Fruit fly (Drosophila melanogaster) whole organism, prepupa: Measurements from ENCODE around the gene CG15330.
A peak's percentile ranks its signal among the peaks of the same experiment; 100 is the strongest.

Experiments used
- CG10631 ChIP-seq: fragments of 200-800 bp; sonication (Bioruptor generic); optimal IDR thresholded peaks from 2 replicates; lab custom pipeline; 2016; ENCODE audit warnings: missing biosample characterization, missing genetic modification characterization
- CG10669 ChIP-seq: fragments of 200-800 bp; sonication (Bioruptor generic); optimal IDR thresholded peaks from 3 replicates; lab custom pipeline; 2018; ENCODE audit warnings: missing biosample characterization, mild to moderate bottlenecking, missing genetic modification characterization, moderate library complexity
- CG11294 ChIP-seq: fragments of 200-800 bp; sonication (Bioruptor generic); IDR thresholded peaks from 2 replicates; pipeline ENCODE4 v1.3.6; 2022; ENCODE audit warnings: missing biosample characterization, missing genetic modification characterization
- CG15336 ChIP-seq: fragments of 200-800 bp; sonication (Bioruptor generic); IDR thresholded peaks from 2 replicates; pipeline ENCODE4 v1.3.6; 2022; ENCODE audit warnings: missing biosample characterization, missing genetic modification characterization
- CG1621 ChIP-seq: fragments of 200-800 bp; sonication (Bioruptor generic); optimal IDR thresholded peaks from 3 replicates; lab custom pipeline; 2018; ENCODE audit warnings: missing biosample characterization, mild to moderate bottlenecking, missing genetic modification characterization
- CG3032 ChIP-seq: fragments of 200-800 bp; optimal IDR thresholded peaks from 2 replicates; lab custom pipeline; 2019; ENCODE audit warnings: missing biosample characterization, mild to moderate bottlenecking, missing genetic modification characterization, moderate library complexity
- CG31627 ChIP-seq: fragments of 200-800 bp; sonication (Bioruptor generic); optimal IDR thresholded peaks from 3 replicates; lab custom pipeline; 2016; ENCODE audit warnings: missing biosample characterization, missing genetic modification characterization
- CG32006 ChIP-seq: fragments of 200-800 bp; sonication (Bioruptor generic); optimal IDR thresholded peaks from 3 replicates; lab custom pipeline; 2017; ENCODE audit warnings: missing biosample characterization, mild to moderate bottlenecking, missing genetic modification characterization
- CG3919 ChIP-seq: fragments of 200-800 bp; sonication (Bioruptor generic); optimal IDR thresholded peaks from 3 replicates; lab custom pipeline; 2016; ENCODE audit warnings: missing biosample characterization, missing genetic modification characterization
- CG6163 ChIP-seq: fragments of 200-800 bp; sonication (Bioruptor generic); IDR thresholded peaks from 3 replicates; pipeline ENCODE4 v1.3.6; 2022; ENCODE audit warnings: missing biosample characterization, missing genetic modification characterization
- CG6276 ChIP-seq: fragments of 200-800 bp; sonication (Bioruptor generic); optimal IDR thresholded peaks from 2 replicates; lab custom pipeline; 2017; ENCODE audit warnings: missing biosample characterization, mild to moderate bottlenecking, missing genetic modification characterization
- CG6792 ChIP-seq: fragments of 200-800 bp; sonication (Bioruptor generic); optimal IDR thresholded peaks from 3 replicates; lab custom pipeline; 2016; ENCODE audit warnings: missing biosample characterization, missing genetic modification characterization
- CG6808 ChIP-seq: fragments of 200-800 bp; sonication (Bioruptor generic); optimal IDR thresholded peaks from 3 replicates; lab custom pipeline; 2017; ENCODE audit warnings: missing biosample characterization, missing genetic modification characterization, mild to moderate bottlenecking, moderate library complexity, missing genetic modification reagents
- CG8119 ChIP-seq: fragments of 200-800 bp; sonication (Bioruptor generic); IDR thresholded peaks from 3 replicates; pipeline ENCODE4 v1.3.6; 2022; ENCODE audit warnings: missing biosample characterization, missing genetic modification characterization
- CG8319 ChIP-seq: fragments of 200-800 bp; sonication (Bioruptor generic); optimal IDR thresholded peaks from 3 replicates; lab custom pipeline; 2016; ENCODE audit warnings: missing biosample characterization, missing genetic modification characterization
- CG8632 ChIP-seq: fragments of 200-800 bp; sonication (Bioruptor generic); optimal IDR thresholded peaks from 3 replicates; lab custom pipeline; 2016; ENCODE audit warnings: missing biosample characterization, missing genetic modification characterization
- CG9139 ChIP-seq: fragments of 200-800 bp; sonication (Bioruptor generic); optimal IDR thresholded peaks from 3 replicates; lab custom pipeline; 2017; ENCODE audit warnings: missing biosample characterization, mild to moderate bottlenecking, missing genetic modification characterization
- Eip78C ChIP-seq: fragments of 200-800 bp; sonication (Bioruptor generic); peaks from one replicate; lab custom pipeline; 2016; ENCODE audit warnings: missing biosample characterization, missing genetic modification characterization
- Eip93F ChIP-seq: fragments of 200-800 bp; sonication (Bioruptor generic); optimal IDR thresholded peaks from 2 replicates; lab custom pipeline; 2016; ENCODE audit warnings: missing biosample characterization, mild to moderate bottlenecking, missing genetic modification characterization
- Ets96B ChIP-seq: fragments of 200-800 bp; optimal IDR thresholded peaks from 2 replicates; lab custom pipeline; 2019; ENCODE audit warnings: missing biosample characterization, mild to moderate bottlenecking, missing genetic modification characterization, moderate library complexity
- Gug ChIP-seq: fragments of 200-800 bp; sonication (Bioruptor generic); IDR thresholded peaks from 2 replicates; pipeline ENCODE4 v1.3.6; 2022; ENCODE audit warnings: missing biosample characterization, missing genetic modification characterization
- Hr38 ChIP-seq: sonication (Bioruptor generic); optimal IDR thresholded peaks from 2 replicates; lab custom pipeline; 2016; ENCODE audit warnings: missing biosample characterization, missing genetic modification characterization
- Lpt ChIP-seq: fragments of 200-800 bp; sonication (Bioruptor generic); optimal IDR thresholded peaks from 3 replicates; lab custom pipeline; 2016; ENCODE audit warnings: missing biosample characterization, missing genetic modification characterization
- OdsH ChIP-seq: fragments of 200-800 bp; sonication (Bioruptor generic); optimal IDR thresholded peaks from 3 replicates; lab custom pipeline; 2016; ENCODE audit warnings: missing biosample characterization, missing genetic modification characterization
- Smox ChIP-seq: fragments of 200-800 bp; sonication (Bioruptor generic); optimal IDR thresholded peaks from 3 replicates; lab custom pipeline; 2016; ENCODE audit warnings: missing biosample characterization, missing genetic modification characterization
- Sox102F ChIP-seq: fragments of 200-800 bp; sonication (Bioruptor generic); optimal IDR thresholded peaks from 2 replicates; lab custom pipeline; 2016; ENCODE audit warnings: missing biosample characterization, mild to moderate bottlenecking, missing genetic modification characterization
- Sox14 ChIP-seq: fragments of 200-800 bp; sonication (Bioruptor generic); optimal IDR thresholded peaks from 3 replicates; lab custom pipeline; 2016; ENCODE audit warnings: missing biosample characterization, missing genetic modification characterization
- dac ChIP-seq: fragments of 200-800 bp; sonication (Bioruptor generic); optimal IDR thresholded peaks from 2 replicates; lab custom pipeline; 2017; ENCODE audit warnings: missing biosample characterization, mild to moderate bottlenecking, missing genetic modification characterization
- eg ChIP-seq: fragments of 200-800 bp; sonication (Bioruptor generic); IDR thresholded peaks from 3 replicates; pipeline ENCODE4 v1.3.6; 2022; ENCODE audit warnings: missing biosample characterization, missing genetic modification characterization
- esn ChIP-seq: fragments of 200-800 bp; sonication (Bioruptor generic); optimal IDR thresholded peaks from 2 replicates; lab custom pipeline; 2016; ENCODE audit warnings: missing biosample characterization, mild to moderate bottlenecking, missing genetic modification characterization, moderate library complexity
- fd59A ChIP-seq: fragments of 200-800 bp; sonication (Bioruptor generic); optimal IDR thresholded peaks from 2 replicates; lab custom pipeline; 2017; ENCODE audit warnings: missing biosample characterization, mild to moderate bottlenecking, missing genetic modification characterization, missing genetic modification reagents
- fd85E ChIP-seq: fragments of 200-800 bp; sonication (Bioruptor generic); optimal IDR thresholded peaks from 3 replicates; lab custom pipeline; 2016; ENCODE audit warnings: missing biosample characterization, missing genetic modification characterization
- fkh ChIP-seq: fragments of 200-800 bp; sonication (Bioruptor generic); optimal IDR thresholded peaks from 3 replicates; lab custom pipeline; 2017; ENCODE audit warnings: missing biosample characterization, mild to moderate bottlenecking, missing genetic modification characterization, moderate library complexity
- net ChIP-seq: fragments of 200-800 bp; sonication (Bioruptor generic); optimal IDR thresholded peaks from 3 replicates; lab custom pipeline; 2016; ENCODE audit warnings: missing biosample characterization, missing genetic modification characterization
- salr ChIP-seq, 2 experiments: fragments of 200-800 bp; sonication (Bioruptor generic); optimal IDR thresholded peaks; 3 replicates each; lab custom pipeline; 2016 to 2018; ENCODE audit warnings: missing biosample characterization in 2 of 2, missing genetic modification characterization in 2 of 2, mild to moderate bottlenecking in 1 of 2
- ss ChIP-seq, 2 experiments: fragments of 200-800 bp; sonication (Bioruptor generic); optimal IDR thresholded peaks; 2 replicates in 1 of 2; 3 replicates in 1 of 2; lab custom pipeline; 2017 to 2018; ENCODE audit warnings: mild to moderate bottlenecking in 2 of 2, missing biosample characterization in 2 of 2, missing genetic modification characterization in 2 of 2, moderate library complexity in 1 of 2
- svp ChIP-seq: fragments of 200-800 bp; sonication (Bioruptor generic); peaks from one replicate; lab custom pipeline; 2016; ENCODE audit warnings: missing biosample characterization, missing genetic modification characterization
- topi ChIP-seq: fragments of 200-800 bp; sonication (Bioruptor generic); optimal IDR thresholded peaks from 3 replicates; lab custom pipeline; 2016; ENCODE audit warnings: missing biosample characterization, missing genetic modification characterization
- vri ChIP-seq: fragments of 200-800 bp; sonication (Bioruptor generic); optimal IDR thresholded peaks from 3 replicates; lab custom pipeline; 2016; ENCODE audit warnings: missing biosample characterization, mild to moderate bottlenecking, missing genetic modification characterization

CG15330 gene

DNA sequence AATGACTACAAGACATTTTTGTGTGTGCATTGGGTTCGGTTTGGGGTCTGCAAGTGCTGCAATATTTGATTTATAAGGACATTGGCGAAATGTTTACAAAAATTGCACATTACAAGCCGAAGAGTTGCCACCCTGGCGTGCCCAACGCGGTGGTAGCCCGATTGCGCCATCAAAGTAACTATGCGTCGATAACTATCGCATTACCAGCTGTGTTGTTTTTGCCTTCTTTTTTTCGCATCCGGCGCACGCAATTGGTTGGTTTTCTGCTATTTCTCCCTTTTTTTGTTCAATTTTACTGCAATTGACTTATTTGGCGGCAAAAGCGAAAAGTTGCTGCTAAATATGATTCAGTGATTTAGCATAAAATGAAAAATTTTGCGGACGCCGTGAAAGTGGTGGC is 21.2 kb upstream of the CG15330 start, which contains the start of gene RpS14b (continued):
- peak; percentile 28 for TF ChIP-seq CG10669
- peak; percentile 14 for TF ChIP-seq Ets96B (tag; lab: Kevin White, UChicago)
- peak; percentile 62 for TF ChIP-seq CG6808
- peak; percentile 62 for TF ChIP-seq CG9139 (GFP tag; lab: Kevin White, UChicago)
- TF ChIP-seq Gug (GFP tag; lab: Robert Waterston, UW): no peak; the same call in 1 of the 2 replicates
- no peak for TF ChIP-seq Eip93F (GFP tag; lab: Kevin White, UChicago)
- TF ChIP-seq CG3032 (tag; lab: Kevin White, UChicago): peak; percentile 46
- peak; percentile 77 for TF ChIP-seq Eip78C (GFP tag; lab: Kevin White, UChicago)
- TF ChIP-seq CG8319 (GFP tag; lab: Kevin White, UChicago): peak; percentile 18
- TF ChIP-seq CG15336 (GFP tag; lab: Robert Waterston, UW): peak; percentile 29; the same call in 1 of the 2 replicates
- peak; percentile 4 to 57 for TF ChIP-seq salr (GFP tag; optimal IDR thresholded peaks at IDR 0.05; lab: Kevin White, UChicago)
- TF ChIP-seq topi (GFP tag; lab: Kevin White, UChicago): peak; percentile 71
- TF ChIP-seq dac: peak; percentile 43
- peak; percentile 39 for TF ChIP-seq fd59A (GFP tag; lab: Kevin White, UChicago)
- peak; percentile 44 for TF ChIP-seq CG10631 (GFP tag; lab: Kevin White, UChicago)
- TF ChIP-seq OdsH: peak; percentile 56
- TF ChIP-seq CG6276 (GFP tag; lab: Kevin White, UChicago): no peak
- TF ChIP-seq CG8119 (GFP tag; lab: Robert Waterston, UW): no peak; the same call in 2 of the 3 replicates
- TF ChIP-seq ss (GFP tag; optimal IDR thresholded peaks at IDR 0.05; lab: Kevin White, UChicago): peak; percentile 59 to 70
- peak; percentile 54 for TF ChIP-seq CG6792
- TF ChIP-seq Sox14 (GFP tag; lab: Kevin White, UChicago): peak; percentile 48

DNA sequence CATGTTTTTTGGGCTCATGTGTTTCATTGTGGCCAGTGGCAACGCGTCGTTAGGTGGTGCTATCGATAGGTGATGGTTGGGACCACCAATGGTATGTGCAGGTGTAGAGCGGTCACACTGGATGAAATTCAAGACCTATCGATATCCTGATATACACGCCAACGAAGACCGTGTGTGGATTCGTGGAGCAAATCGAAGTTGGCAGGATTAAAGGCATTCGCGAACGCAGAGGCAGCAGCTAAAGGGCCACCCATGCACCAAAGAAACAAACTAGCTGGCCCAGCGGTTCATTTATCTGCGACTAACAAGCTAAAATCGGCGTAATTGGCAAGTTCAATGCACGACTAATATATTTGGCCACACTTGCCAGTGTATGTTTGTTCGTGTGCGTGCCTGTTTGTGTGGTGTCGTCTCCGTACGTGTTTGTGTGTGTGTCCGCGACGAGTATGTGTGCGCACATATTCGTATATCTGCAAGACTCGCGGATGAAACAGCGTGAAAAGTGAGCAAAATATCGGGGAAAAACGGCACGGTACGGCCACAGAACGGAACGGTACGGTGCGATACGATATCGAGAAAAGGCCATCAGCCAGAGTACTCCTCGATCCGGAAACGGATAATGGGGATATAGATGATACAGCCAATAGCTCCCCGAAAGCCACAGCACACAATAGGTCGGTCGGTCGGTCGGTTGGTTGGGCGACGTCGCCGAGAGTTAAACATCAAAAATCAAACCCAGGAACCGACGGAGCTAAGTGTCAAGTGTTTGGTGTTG is 19.9 kb upstream of the CG15330 start, which contains the start of gene Ubr3:
TSS of gene Ubr3 (plus strand) at position 99 of the 775 bp plus-strand sequence.
- TF ChIP-seq ss (GFP tag; optimal IDR thresholded peaks at IDR 0.05; lab: Kevin White, UChicago) (peak; percentile 28 to 47), vri (GFP tag; lab: Kevin White, UChicago) (no peak), CG6163 (GFP tag; lab: Robert Waterston, UW) (0 out of 3 replicates have a peak, but pooled peaks have one; percentile 23), CG32006 (GFP tag; lab: Kevin White, UChicago) (no peak), fkh (GFP tag; lab: Kevin White, UChicago) (peak; percentile 25), Eip78C (GFP tag; lab: Kevin White, UChicago) (peak; percentile 50), Sox14 (GFP tag; lab: Kevin White, UChicago) (peak; percentile 36), CG31627 (GFP tag; lab: Kevin White, UChicago) (peak; percentile 1), fd59A (GFP tag; lab: Kevin White, UChicago) (no peak), esn (GFP tag; lab: Kevin White, UChicago) (peak; percentile 5), svp (peak; percentile 76), CG3919 (peak; percentile 8), CG10631 (GFP tag; lab: Kevin White, UChicago) (no peak), CG6808 (peak; percentile 10)

DNA sequence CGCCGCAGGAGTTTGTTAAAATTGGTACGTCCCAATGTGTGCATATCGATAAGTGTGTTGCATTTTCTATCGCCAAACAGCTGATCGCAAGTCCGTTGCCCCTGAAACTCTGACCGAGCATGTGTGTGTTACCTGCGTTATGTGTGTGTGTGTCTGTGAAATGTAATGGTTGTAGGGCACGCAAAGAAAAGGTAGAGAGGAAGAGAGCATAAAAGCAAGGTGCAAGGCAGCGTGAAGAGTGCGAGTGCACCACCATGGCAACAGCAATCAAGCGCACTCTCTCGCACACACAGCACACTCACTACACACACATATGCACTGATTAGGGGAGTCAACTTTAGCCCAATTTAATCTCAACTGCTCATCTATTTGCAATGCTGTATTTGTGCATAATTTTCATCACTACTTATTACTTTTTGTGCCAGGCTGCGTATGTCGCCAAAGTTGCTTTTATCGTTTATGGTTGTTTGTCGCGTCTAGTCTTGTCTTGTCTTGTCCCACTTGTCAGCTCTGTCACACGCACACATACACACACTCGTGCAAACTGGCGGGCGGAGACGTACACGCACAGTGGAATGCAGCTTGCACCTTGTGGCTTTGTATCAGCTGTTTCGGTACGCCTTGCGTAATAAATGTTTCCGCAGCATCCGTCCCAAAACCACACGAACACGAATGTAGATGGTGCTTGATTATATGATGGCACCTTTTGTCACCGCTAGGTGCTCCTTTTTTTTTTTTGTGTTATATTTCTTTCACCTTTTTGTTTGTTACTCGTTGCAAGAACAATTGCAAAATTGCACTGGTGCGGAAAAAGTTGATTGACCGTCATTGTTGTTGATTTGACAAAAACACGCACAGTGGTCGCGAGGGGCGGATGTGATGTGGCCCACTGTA is 18.0 kb upstream of the CG15330 start:
- TF ChIP-seq CG6808: peak; percentile 78
- peak; percentile 74 for TF ChIP-seq Gug (GFP tag; lab: Robert Waterston, UW)
- TF ChIP-seq CG31627 (GFP tag; lab: Kevin White, UChicago): peak; percentile 87
- TF ChIP-seq svp: peak; percentile 95
- peak; percentile 79 for TF ChIP-seq CG10669
- peak; percentile 70 for TF ChIP-seq CG3032 (tag; lab: Kevin White, UChicago)
- peak; percentile 93 for TF ChIP-seq Eip78C (GFP tag; lab: Kevin White, UChicago)
- TF ChIP-seq OdsH: peak; percentile 80
- peak; percentile 42 for TF ChIP-seq fd85E (GFP tag; lab: Kevin White, UChicago)
- TF ChIP-seq Hr38 (GFP tag; lab: Kevin White, UChicago): peak; percentile 2
- peak; percentile 85 for TF ChIP-seq CG10631 (GFP tag; lab: Kevin White, UChicago)
- TF ChIP-seq Eip93F (GFP tag; lab: Kevin White, UChicago): no peak
- peak; percentile 87 for TF ChIP-seq CG6792
- TF ChIP-seq fkh (GFP tag; lab: Kevin White, UChicago): no peak
- TF ChIP-seq Sox14 (GFP tag; lab: Kevin White, UChicago): peak; percentile 88
- peak; percentile 57 for TF ChIP-seq CG1621 (tag; lab: Kevin White, UChicago)
- TF ChIP-seq net (GFP tag; lab: Kevin White, UChicago): peak; percentile 81
- peak; percentile 50 for TF ChIP-seq Lpt
- peak; percentile 82 for TF ChIP-seq Smox
- TF ChIP-seq CG11294 (GFP tag; lab: Robert Waterston, UW): peak; percentile 81
- peak; percentile 80 for TF ChIP-seq CG8632
- TF ChIP-seq ss (GFP tag; optimal IDR thresholded peaks at IDR 0.05; lab: Kevin White, UChicago): peak; percentile 64 to 75
- TF ChIP-seq CG15336 (GFP tag; lab: Robert Waterston, UW): peak; percentile 85
- TF ChIP-seq CG6163 (GFP tag; lab: Robert Waterston, UW): peak; percentile 75
- peak; percentile 87 for TF ChIP-seq dac
- TF ChIP-seq vri (GFP tag; lab: Kevin White, UChicago): peak; percentile 39
- TF ChIP-seq Sox102F (GFP tag; lab: Kevin White, UChicago): peak; percentile 81
- TF ChIP-seq eg: peak; percentile 81
